Fruit fly (Drosophila melanogaster) whole organism: ENCODE measurements around the gene Sys1.

Experiments used
- EcR ChIP-seq, 2 experiments: fragments of >200 bp; optimal IDR thresholded peaks; 2 replicates each; lab custom pipeline; 2017; ENCODE audit warnings: missing biosample characterization in 2 of 2, missing genetic modification characterization in 2 of 2, missing genetic modification reagents in 2 of 2
- psq ChIP-seq: fragments of >200 bp; optimal IDR thresholded peaks from 2 replicates; lab custom pipeline; 2017
- usp ChIP-seq: fragments of >200 bp; optimal IDR thresholded peaks from 2 replicates; lab custom pipeline; 2017; ENCODE audit warnings: missing biosample characterization, missing genetic modification characterization, mixed read lengths

- TF ChIP-seq usp (no peak), psq (no peak), EcR (GFP tag; optimal IDR thresholded peaks at IDR 0.05; lab: Kevin White, UChicago) (no peak)
Measured at dm6 chr3R:8654058-8654457, 1.4 kb downstream of the Sys1 start.
